Fruit fly (Drosophila melanogaster): ENCODE data around the gene CG2493.

- TF ChIP-seq cnc (optimal IDR thresholded peaks at IDR 0.05) (no peak), CG7101 (tag; optimal IDR thresholded peaks at IDR 0.05) (no peak), tj (GFP tag; optimal IDR thresholded peaks at IDR 0.05) (no peak), CG14711 (tag; optimal IDR thresholded peaks at IDR 0.05) (no peak), pad (GFP tag; optimal IDR thresholded peaks at IDR 0.05) (no peak), toe (GFP tag; optimal IDR thresholded peaks at IDR 0.05) (no peak), bab1 (GFP tag; optimal IDR thresholded peaks at IDR 0.05) (no peak)
Observed at dm6 chr2L:20431210-20431609, 32.0 kb downstream of the CG2493 start.
